Worm (Caenorhabditis elegans): ENCODE measurements around the gene fbxb-112.

DNA sequence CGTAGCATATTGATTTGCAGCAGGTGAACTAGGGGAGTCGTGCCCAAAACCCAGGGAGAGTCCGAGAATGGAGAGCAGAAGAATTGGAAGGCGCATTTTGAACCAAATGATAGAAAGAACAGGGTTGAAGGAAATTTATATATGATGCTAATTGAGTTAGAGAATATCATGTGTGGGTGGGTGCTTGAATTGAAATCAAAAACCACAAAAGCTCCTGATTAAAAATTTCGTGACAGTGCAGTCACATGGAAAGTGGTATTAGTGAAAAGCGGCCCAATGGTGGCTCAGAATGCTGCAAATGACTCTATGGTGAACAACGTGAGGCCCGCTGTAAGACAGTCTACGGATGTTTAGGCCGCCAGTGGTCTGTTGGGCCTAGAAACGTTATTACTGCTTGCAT lies 29.3 kb upstream of the fbxb-112 start, which contains the start of gene C16C8.8:
- no peak for TF ChIP-seq lin-13 (GFP tag; optimal IDR thresholded peaks at IDR 0.05)
- TF ChIP-seq snpc-4 (tag; optimal IDR thresholded peaks at IDR 0.05), result no peak
- no peak for TF ChIP-seq aly-2 (tag; optimal IDR thresholded peaks at IDR 0.05)
- TF ChIP-seq fkh-10 (GFP tag; optimal IDR thresholded peaks at IDR 0.05), result no peak
- no peak for TF ChIP-seq blmp-1 (tag; optimal IDR thresholded peaks at IDR 0.05)
- no peak for TF ChIP-seq ces-1 (GFP tag; optimal IDR thresholded peaks at IDR 0.05)
- TF ChIP-seq snu-23 (GFP tag; optimal IDR thresholded peaks at IDR 0.05), result no peak
- TF ChIP-seq grh-1 (GFP tag; IDR thresholded peaks at IDR 0.05), result no peak
- no peak for TF ChIP-seq elt-3 (tag; optimal IDR thresholded peaks at IDR 0.05)
- TF ChIP-seq nhr-12 (tag; optimal IDR thresholded peaks at IDR 0.05), result no peak
- TF ChIP-seq lsy-2 (tag; optimal IDR thresholded peaks at IDR 0.05), result no peak
- no peak for TF ChIP-seq nhr-28 (tag; optimal IDR thresholded peaks at IDR 0.05)
